Worm (Caenorhabditis elegans) whole organism, L3 larva: ENCODE data around the gene cal-2.

ENCODE experiments used
- mml-1 ChIP-seq: fragments of 150-350 bp; sonication (generic microtip); optimal IDR thresholded peaks from 3 replicates; lab custom pipeline; 2014; ENCODE audit warnings: missing biosample characterization, missing genetic modification characterization
- snpc-4 ChIP-seq: fragments of 150-350 bp; optimal IDR thresholded peaks from 2 replicates; lab custom pipeline; 2014; ENCODE audit warnings: missing biosample characterization, missing genetic modification characterization
- unc-39 ChIP-seq: sonication (generic microtip); optimal IDR thresholded peaks from 4 replicates; lab custom pipeline; 2017; ENCODE audit warnings: missing biosample characterization, missing genetic modification characterization
- ztf-11 ChIP-seq: fragments of 150-350 bp; optimal IDR thresholded peaks from 2 replicates; lab custom pipeline; 2014; ENCODE audit warnings: missing biosample characterization, missing genetic modification characterization

DNA sequence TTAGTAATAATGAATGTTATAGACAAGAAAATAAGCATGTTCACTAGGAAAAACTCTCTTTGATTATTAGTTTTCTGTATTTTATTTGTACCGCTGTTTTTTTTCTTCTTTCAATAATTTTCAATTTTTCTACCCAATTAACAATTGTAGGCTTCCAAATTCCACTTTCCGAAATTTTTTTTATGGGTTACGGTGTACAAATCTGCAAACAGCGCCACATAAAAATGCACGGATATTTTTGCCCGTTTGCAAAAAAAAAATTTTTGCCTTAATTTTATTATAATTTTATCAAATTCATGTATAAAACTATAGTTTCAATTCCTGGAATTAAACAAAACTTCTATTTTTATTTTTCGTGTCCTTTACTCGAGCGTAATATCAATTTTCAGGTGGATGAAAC lies 32.3 kb downstream of the cal-2 start, which contains the start of gene ooc-5:
- TF ChIP-seq ztf-11 (no peak), unc-39 (no peak), snpc-4 (tag; lab: Kevin White, UChicago) (no peak), mml-1 (no peak)
